Fruit fly (Drosophila melanogaster): ENCODE data around the gene TSG101.

- TF ChIP-seq CG6854 (GFP tag; optimal IDR thresholded peaks at IDR 0.05) (no peak), CG13775 (GFP tag; optimal IDR thresholded peaks at IDR 0.05) (no peak), CG15601 (tag; optimal IDR thresholded peaks at IDR 0.05) (peak; percentile 22), CG14965 (GFP tag; optimal IDR thresholded peaks at IDR 0.05; ENCODE audit: borderline replicate concordance) (no peak), Bdp1 (GFP tag; optimal IDR thresholded peaks at IDR 0.05) (no peak), CG8924 (tag; optimal IDR thresholded peaks at IDR 0.05) (peak; percentile 65), dm (GFP tag; optimal IDR thresholded peaks at IDR 0.05) (peak; percentile 10), Ptx1 (GFP tag; IDR thresholded peaks at IDR 0.05) (no peak), CG17802 (tag; optimal IDR thresholded peaks at IDR 0.05) (no peak), croc (GFP tag; conservative IDR thresholded peaks at IDR 0.05) (no peak), CG13624 (GFP tag; optimal IDR thresholded peaks at IDR 0.05) (peak; percentile 20), CG30020 (tag; optimal IDR thresholded peaks at IDR 0.05) (peak; percentile 85), Gug (GFP tag; IDR thresholded peaks at IDR 0.05) (no peak), TFAM (GFP tag; optimal IDR thresholded peaks at IDR 0.05) (no peak)
Observed at dm6 chr3L:16853533-16854386, 11.7 kb downstream of the TSG101 start, which contains the start of gene sina.
